Worm (Caenorhabditis elegans) whole organism, L2 larva: ENCODE data around the gene col-78.

Source experiments
- C34F6.9 ChIP-seq: fragments of 150-350 bp; optimal IDR thresholded peaks from 2 replicates; lab custom pipeline; 2014; ENCODE audit warnings: missing biosample characterization, missing genetic modification characterization
- F13H6.1 ChIP-seq: sonication (generic microtip); optimal IDR thresholded peaks from 2 replicates; lab custom pipeline; 2016; ENCODE audit warnings: missing genetic modification characterization, missing compliant biosample characterization
- R02D3.7 ChIP-seq: fragments of 150-350 bp; optimal IDR thresholded peaks from 2 replicates; lab custom pipeline; 2014; ENCODE audit warnings: missing biosample characterization, missing genetic modification characterization
- Y55F3AM.14 ChIP-seq: fragments of 200-800 bp; sonication (Bioruptor generic); optimal IDR thresholded peaks from 2 replicates; lab custom pipeline; 2018; ENCODE audit warnings: mild to moderate bottlenecking, missing genetic modification characterization, missing compliant biosample characterization
- ZK546.5 ChIP-seq: sonication (generic microtip); optimal IDR thresholded peaks from 2 replicates; lab custom pipeline; 2017; ENCODE audit warnings: missing biosample characterization, missing genetic modification characterization
- alr-1 ChIP-seq: fragments of 150-350 bp; optimal IDR thresholded peaks from 2 replicates; lab custom pipeline; 2014; ENCODE audit warnings: missing biosample characterization, missing genetic modification characterization
- aly-2 ChIP-seq: fragments of 150-350 bp; optimal IDR thresholded peaks from 2 replicates; lab custom pipeline; 2014; ENCODE audit warnings: missing biosample characterization, missing genetic modification characterization
- blmp-1 ChIP-seq: sonication (generic microtip); optimal IDR thresholded peaks from 2 replicates; lab custom pipeline; 2017; ENCODE audit warnings: missing genetic modification characterization, mild to moderate bottlenecking, missing compliant biosample characterization, antibody characterized with exemption, moderate library complexity; ENCODE audit not compliant: insufficient read depth
- ceh-16 ChIP-seq: fragments of 150-350 bp; optimal IDR thresholded peaks from 2 replicates; lab custom pipeline; 2014; ENCODE audit warnings: missing biosample characterization, missing genetic modification characterization
- ceh-82 ChIP-seq: fragments of 150-350 bp; optimal IDR thresholded peaks from 2 replicates; lab custom pipeline; 2014; ENCODE audit warnings: missing biosample characterization, missing genetic modification characterization
- crh-2 ChIP-seq: sonication (generic microtip); optimal IDR thresholded peaks from 2 replicates; lab custom pipeline; 2017; ENCODE audit warnings: missing biosample characterization, missing genetic modification characterization
- dmd-4 ChIP-seq: sonication (generic microtip); optimal IDR thresholded peaks from 2 replicates; lab custom pipeline; 2017; ENCODE audit warnings: missing biosample characterization, missing genetic modification characterization
- egl-27 ChIP-seq: sonication (generic microtip); optimal IDR thresholded peaks from 3 replicates; lab custom pipeline; 2017; ENCODE audit warnings: missing biosample characterization, missing genetic modification reagents, missing genetic modification characterization
- elt-1 ChIP-seq: fragments of 150-350 bp; optimal IDR thresholded peaks from 2 replicates; lab custom pipeline; 2014; ENCODE audit warnings: missing biosample characterization, missing genetic modification characterization
- elt-3 ChIP-seq: sonication (generic microtip); optimal IDR thresholded peaks from 2 replicates; lab custom pipeline; 2017; ENCODE audit warnings: missing biosample characterization, missing genetic modification characterization
- fos-1 ChIP-seq: fragments of 150-350 bp; optimal IDR thresholded peaks from 2 replicates; lab custom pipeline; 2014; ENCODE audit warnings: missing biosample characterization, missing genetic modification characterization
- gmeb-1 ChIP-seq: fragments of 150-350 bp; optimal IDR thresholded peaks from 2 replicates; lab custom pipeline; 2014; ENCODE audit warnings: missing biosample characterization, missing genetic modification characterization
- lin-11 ChIP-seq: fragments of 150-350 bp; sonication (generic microtip); optimal IDR thresholded peaks from 2 replicates; lab custom pipeline; 2014; ENCODE audit warnings: missing biosample characterization, missing genetic modification characterization, inconsistent platforms, mixed read lengths
- lin-13 ChIP-seq: fragments of 150-350 bp; optimal IDR thresholded peaks from 2 replicates; lab custom pipeline; 2014; ENCODE audit warnings: missing biosample characterization, missing genetic modification reagents, missing genetic modification characterization
- lin-39 ChIP-seq: fragments of 150-350 bp; optimal IDR thresholded peaks from 2 replicates; lab custom pipeline; 2014; ENCODE audit warnings: missing biosample characterization, missing genetic modification reagents, missing genetic modification characterization
- lsy-2 ChIP-seq, 2 experiments: fragments of 150-350 bp in 1 of 2; sonication (generic microtip) in 1 of 2; optimal IDR thresholded peaks; 2 replicates each; lab custom pipeline; 2014 to 2017; ENCODE audit warnings: missing biosample characterization in 2 of 2, missing genetic modification characterization in 2 of 2
- mab-5 ChIP-seq: fragments of 150-350 bp; optimal IDR thresholded peaks from 2 replicates; lab custom pipeline; 2014; ENCODE audit warnings: missing biosample characterization, missing genetic modification characterization
- mdl-1 ChIP-seq, 2 experiments: fragments of 150-350 bp in 1 of 2; sonication (generic microtip) in 1 of 2; optimal IDR thresholded peaks; 2 replicates each; lab custom pipeline; 2017; ENCODE audit warnings: missing biosample characterization in 2 of 2, missing genetic modification characterization in 2 of 2
- nhr-10 ChIP-seq: sonication (generic microtip); optimal IDR thresholded peaks from 2 replicates; lab custom pipeline; 2017; ENCODE audit warnings: missing biosample characterization, missing genetic modification characterization
- nhr-12 ChIP-seq: fragments of 150-350 bp; optimal IDR thresholded peaks from 2 replicates; lab custom pipeline; 2014; ENCODE audit warnings: missing biosample characterization, missing genetic modification characterization
- nhr-129 ChIP-seq: fragments of 150-350 bp; optimal IDR thresholded peaks from 2 replicates; lab custom pipeline; 2014; ENCODE audit warnings: missing biosample characterization, missing genetic modification characterization
- nhr-21 ChIP-seq: fragments of 150-350 bp; optimal IDR thresholded peaks from 2 replicates; lab custom pipeline; 2014; ENCODE audit warnings: missing biosample characterization, missing genetic modification characterization
- nhr-23 ChIP-seq: fragments of 150-350 bp; optimal IDR thresholded peaks from 2 replicates; lab custom pipeline; 2014; ENCODE audit warnings: missing biosample characterization, missing genetic modification reagents, missing genetic modification characterization
- nhr-237 ChIP-seq: fragments of 150-350 bp; optimal IDR thresholded peaks from 2 replicates; lab custom pipeline; 2014; ENCODE audit warnings: missing biosample characterization, missing genetic modification characterization
- nhr-6 ChIP-seq: fragments of 150-350 bp; optimal IDR thresholded peaks from 2 replicates; lab custom pipeline; 2014; ENCODE audit warnings: missing biosample characterization, missing genetic modification characterization
- nhr-77 ChIP-seq: fragments of 150-350 bp; optimal IDR thresholded peaks from 2 replicates; lab custom pipeline; 2014; ENCODE audit warnings: missing biosample characterization, missing genetic modification characterization
- peb-1 ChIP-seq: fragments of 150-350 bp; optimal IDR thresholded peaks from 2 replicates; lab custom pipeline; 2014; ENCODE audit warnings: missing biosample characterization, missing genetic modification characterization
- skn-1 ChIP-seq: sonication (generic microtip); optimal IDR thresholded peaks from 2 replicates; lab custom pipeline; 2017; ENCODE audit warnings: missing biosample characterization, missing genetic modification characterization
- sma-3 ChIP-seq: sonication (generic microtip); optimal IDR thresholded peaks from 2 replicates; lab custom pipeline; 2016; ENCODE audit warnings: missing genetic modification reagents, missing genetic modification characterization, missing compliant biosample characterization
- sma-9 ChIP-seq, 2 experiments: fragments of 150-350 bp in 1 of 2; sonication (generic microtip) in 1 of 2; optimal IDR thresholded peaks; 2 replicates each; lab custom pipeline; 2014 to 2016; ENCODE audit warnings: missing genetic modification characterization in 2 of 2, mild to moderate bottlenecking in 1 of 2, missing biosample characterization in 1 of 2, missing compliant biosample characterization in 1 of 2, missing genetic modification reagents in 1 of 2, moderate library complexity in 1 of 2
- snpc-4 ChIP-seq: fragments of 150-350 bp; optimal IDR thresholded peaks from 2 replicates; lab custom pipeline; 2014; ENCODE audit warnings: missing biosample characterization, missing genetic modification characterization
- unc-39 ChIP-seq: fragments of 150-350 bp; optimal IDR thresholded peaks from 2 replicates; lab custom pipeline; 2014; ENCODE audit warnings: missing biosample characterization, missing genetic modification characterization
- unc-55 ChIP-seq: fragments of 150-350 bp; sonication (generic microtip); optimal IDR thresholded peaks from 3 replicates; lab custom pipeline; 2014; ENCODE audit warnings: missing biosample characterization, missing genetic modification reagents, missing genetic modification characterization
- unc-62 ChIP-seq: fragments of 150-350 bp; optimal IDR thresholded peaks from 2 replicates; lab custom pipeline; 2014; ENCODE audit warnings: missing biosample characterization, missing genetic modification reagents, missing genetic modification characterization
- zag-1 ChIP-seq: fragments of 150-350 bp; optimal IDR thresholded peaks from 2 replicates; lab custom pipeline; 2014; ENCODE audit warnings: missing biosample characterization, missing genetic modification characterization
- ztf-1 ChIP-seq: fragments of 200-800 bp; sonication (Bioruptor generic); conservative IDR thresholded peaks from 2 replicates; pipeline ENCODE4 v1.3.6; 2022; ENCODE audit warnings: missing genetic modification characterization, missing compliant biosample characterization
- ztf-11 ChIP-seq: sonication (generic microtip); optimal IDR thresholded peaks from 2 replicates; lab custom pipeline; 2017; ENCODE audit warnings: missing biosample characterization, missing genetic modification characterization
- ztf-4 ChIP-seq: fragments of 150-350 bp; optimal IDR thresholded peaks from 2 replicates; lab custom pipeline; 2014; ENCODE audit warnings: missing biosample characterization, missing genetic modification characterization

The col-78 gene

DNA sequence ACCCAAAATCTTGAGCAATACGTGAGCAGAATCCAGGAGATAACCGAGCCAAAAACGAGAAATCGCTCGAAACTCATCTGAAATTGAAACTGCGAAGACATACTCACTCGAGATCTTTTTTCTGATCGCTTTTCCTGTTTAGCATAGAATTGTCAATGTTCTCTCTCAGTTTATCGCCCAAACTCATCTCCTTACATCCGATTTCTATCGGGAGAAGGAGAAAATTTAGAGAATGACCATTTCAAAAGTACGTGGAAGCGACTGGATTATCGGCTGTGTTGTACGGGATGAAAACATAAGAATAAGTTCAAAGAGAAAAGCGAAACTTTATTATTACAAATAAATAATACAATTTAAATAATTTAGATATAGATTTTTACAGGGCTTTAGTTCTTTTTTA is 20.5 kb downstream of the col-78 start, which contains the start of gene T23G7.2:
TSS of gene T23G7.2 (minus strand) at position 101 of the 400 bp plus-strand sequence.
- no peak for TF ChIP-seq blmp-1
- TF ChIP-seq ztf-1, result no peak
- TF ChIP-seq mdl-1 (tag; optimal IDR thresholded peaks at IDR 0.05; lab: Kevin White, UChicago), result no peak
- no peak for TF ChIP-seq crh-2 (tag; lab: Kevin White, UChicago)
- TF ChIP-seq nhr-23 (tag; lab: Kevin White, UChicago), result no peak
- TF ChIP-seq aly-2 (tag; lab: Kevin White, UChicago), result no peak
- no peak for TF ChIP-seq ceh-16 (tag; lab: Kevin White, UChicago)
- TF ChIP-seq C34F6.9 (tag; lab: Kevin White, UChicago), result no peak
- TF ChIP-seq nhr-6 (tag; lab: Kevin White, UChicago), result no peak
- TF ChIP-seq F13H6.1 (tag; lab: Kevin White, UChicago), result no peak
- TF ChIP-seq ztf-11, result no peak
- TF ChIP-seq ztf-4 (tag; lab: Kevin White, UChicago), result no peak
- TF ChIP-seq nhr-21 (tag; lab: Kevin White, UChicago), result no peak
- no peak for TF ChIP-seq gmeb-1
- TF ChIP-seq lin-11 (tag; lab: Kevin White, UChicago), result no peak
- no peak for TF ChIP-seq unc-39
- TF ChIP-seq nhr-129, result no peak
- no peak for TF ChIP-seq zag-1

DNA sequence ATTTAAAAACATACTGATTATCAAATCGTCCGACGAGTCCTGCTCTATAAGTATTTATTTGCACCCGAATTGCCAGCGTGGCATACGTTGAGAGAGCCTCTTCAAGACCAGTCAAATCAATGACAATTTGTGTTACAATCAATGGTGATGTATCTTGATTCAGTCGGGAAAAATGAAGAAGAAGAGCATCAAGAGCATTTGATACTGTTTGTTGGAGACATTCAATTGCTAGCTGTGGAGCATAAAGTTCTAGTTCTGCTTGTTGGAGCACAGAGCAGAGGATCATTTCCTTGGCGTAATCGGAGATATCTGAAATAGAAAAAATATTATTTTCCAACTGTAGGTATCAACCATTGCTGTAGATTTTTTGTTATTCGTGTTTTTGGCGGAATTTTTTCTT is 21.1 kb downstream of the col-78 start:
- TF ChIP-seq nhr-23 (tag; lab: Kevin White, UChicago) (no peak), R02D3.7 (tag; lab: Kevin White, UChicago) (no peak), ztf-1 (no peak), aly-2 (tag; lab: Kevin White, UChicago) (no peak), lsy-2 (tag; optimal IDR thresholded peaks at IDR 0.05; lab: Kevin White, UChicago) (no peak), mab-5 (tag; lab: Kevin White, UChicago) (no peak), nhr-12 (tag; lab: Kevin White, UChicago) (no peak), snpc-4 (no peak), egl-27 (no peak), lin-13 (no peak), blmp-1 (no peak), mdl-1 (tag; optimal IDR thresholded peaks at IDR 0.05; lab: Kevin White, UChicago) (no peak), fos-1 (tag; lab: Kevin White, UChicago) (no peak), Y55F3AM.14 (GFP tag; lab: Kevin White, UChicago) (no peak), nhr-6 (tag; lab: Kevin White, UChicago) (no peak), crh-2 (tag; lab: Kevin White, UChicago) (no peak), skn-1 (tag; lab: Kevin White, UChicago) (no peak), sma-3 (no peak), unc-55 (GFP tag; lab: Kevin White, UChicago) (no peak), peb-1 (tag; lab: Kevin White, UChicago) (no peak)

DNA sequence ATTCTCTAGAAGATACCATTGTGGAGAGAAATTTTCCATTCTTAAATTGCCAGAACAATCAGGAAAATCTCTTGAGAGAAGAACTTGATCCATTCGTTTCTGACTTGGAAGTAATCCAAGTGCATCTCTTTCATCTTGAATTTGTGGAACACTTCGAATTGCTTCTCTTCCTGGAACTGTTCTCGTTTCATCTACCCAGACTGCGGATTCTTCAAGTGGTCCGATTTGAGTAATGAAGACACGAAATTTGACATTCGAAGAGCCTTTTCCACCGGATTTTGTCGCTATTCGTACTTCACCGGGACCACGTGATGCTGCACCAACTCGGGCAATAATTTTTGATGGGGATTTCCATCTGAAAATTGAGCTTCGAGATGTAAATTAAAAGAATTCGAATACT is 24.2 kb downstream of the col-78 start:
- TF ChIP-seq zag-1 (no peak), ZK546.5 (tag; lab: Kevin White, UChicago) (no peak), mab-5 (tag; lab: Kevin White, UChicago) (no peak), ceh-82 (tag; lab: Kevin White, UChicago) (no peak), snpc-4 (no peak), nhr-23 (tag; lab: Kevin White, UChicago) (no peak), nhr-10 (tag; lab: Kevin White, UChicago) (no peak), F13H6.1 (tag; lab: Kevin White, UChicago) (no peak), ztf-1 (no peak)

DNA sequence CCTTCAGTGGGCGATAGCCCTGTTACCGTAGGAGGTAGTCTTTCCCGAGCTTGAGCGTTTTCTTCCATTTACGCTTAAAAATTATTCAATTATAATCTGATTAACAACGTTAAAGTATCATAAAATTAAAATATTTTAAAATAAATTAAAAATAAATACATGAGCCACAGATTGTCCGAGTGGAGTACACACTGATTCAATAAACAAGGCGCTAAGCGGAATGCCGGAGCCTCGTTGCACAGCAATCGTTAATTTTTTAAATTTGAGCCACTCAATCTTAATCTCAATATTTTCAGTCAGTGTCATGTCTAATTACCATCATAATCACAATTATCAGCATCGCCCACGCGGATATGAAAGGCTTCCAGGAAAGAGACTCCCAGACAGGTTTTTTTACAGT is 24.7 kb downstream of the col-78 start, which contains the start of the genes sec-5 and pir-1:
TSS of gene sec-5 (minus strand) at position 73 of the 400 bp plus-strand sequence.
TSS of gene pir-1 (plus strand) at position 221 of the 400 bp plus-strand sequence.
- TF ChIP-seq alr-1 (tag; lab: Kevin White, UChicago), result no peak
- no peak for TF ChIP-seq lin-13
- no peak for TF ChIP-seq elt-3 (tag; lab: Kevin White, UChicago)
- no peak for TF ChIP-seq mdl-1 (tag; optimal IDR thresholded peaks at IDR 0.05; lab: Kevin White, UChicago)
- peak; percentile 33 for TF ChIP-seq fos-1 (tag; lab: Kevin White, UChicago)
- no peak for TF ChIP-seq unc-39
- TF ChIP-seq nhr-10 (tag; lab: Kevin White, UChicago), result no peak
- no peak for TF ChIP-seq lin-39
- TF ChIP-seq Y55F3AM.14 (GFP tag; lab: Kevin White, UChicago), result no peak
- TF ChIP-seq ztf-1, result no peak
- peak; percentile 5 for TF ChIP-seq sma-9 (GFP tag; optimal IDR thresholded peaks at IDR 0.05; lab: Kevin White, UChicago)
- no peak for TF ChIP-seq sma-9 (tag; optimal IDR thresholded peaks at IDR 0.05; lab: Kevin White, UChicago)
- no peak for TF ChIP-seq skn-1 (tag; lab: Kevin White, UChicago)
- TF ChIP-seq peb-1 (tag; lab: Kevin White, UChicago), result no peak
- no peak for TF ChIP-seq zag-1
- TF ChIP-seq unc-55 (GFP tag; lab: Kevin White, UChicago), result peak; percentile 72
- no peak for TF ChIP-seq ZK546.5 (tag; lab: Kevin White, UChicago)
- TF ChIP-seq aly-2 (tag; lab: Kevin White, UChicago), result no peak
- TF ChIP-seq C34F6.9 (tag; lab: Kevin White, UChicago), result peak; percentile 53
- no peak for TF ChIP-seq mab-5 (tag; lab: Kevin White, UChicago)
- no peak for TF ChIP-seq ztf-4 (tag; lab: Kevin White, UChicago)
- no peak for TF ChIP-seq nhr-6 (tag; lab: Kevin White, UChicago)
- no peak for TF ChIP-seq nhr-77 (tag; lab: Kevin White, UChicago)
- no peak for TF ChIP-seq nhr-237 (tag; lab: Kevin White, UChicago)
- TF ChIP-seq nhr-21 (tag; lab: Kevin White, UChicago), result no peak
- no peak for TF ChIP-seq ceh-16 (tag; lab: Kevin White, UChicago)
- no peak for TF ChIP-seq dmd-4 (tag; lab: Kevin White, UChicago)
- TF ChIP-seq sma-3, result no peak
- TF ChIP-seq elt-1 (tag; lab: Kevin White, UChicago), result no peak
- no peak for TF ChIP-seq ztf-11
- TF ChIP-seq blmp-1, result no peak
- TF ChIP-seq egl-27, result no peak
- TF ChIP-seq crh-2 (tag; lab: Kevin White, UChicago), result no peak
- TF ChIP-seq unc-62 (GFP tag; lab: Kevin White, UChicago), result no peak
